Fruit fly (Drosophila melanogaster) whole organism, embryonic: ENCODE data around the gene CG13024.

Source experiments
- Atf6 ChIP-seq: fragments of 200-800 bp; sonication (Bioruptor generic); IDR thresholded peaks from 2 replicates; pipeline ENCODE4 v1.3.6; 2022; ENCODE audit warnings: missing biosample characterization, missing genetic modification characterization
- Awh ChIP-seq: fragments of 200-800 bp; sonication (Bioruptor generic); IDR thresholded peaks from 2 replicates; pipeline ENCODE4, ENCODE4 v1.3.6; 2022; ENCODE audit warnings: missing biosample characterization, missing genetic modification characterization
- BtbVII ChIP-seq: fragments of 200-800 bp; sonication (Bioruptor generic); optimal IDR thresholded peaks from 3 replicates; lab custom pipeline; 2017; ENCODE audit warnings: missing biosample characterization, mild to moderate bottlenecking, missing genetic modification characterization
- CG10366 ChIP-seq: fragments of 200-800 bp; sonication (Bioruptor generic); IDR thresholded peaks from 2 replicates; pipeline ENCODE4 v1.3.6; 2022; ENCODE audit warnings: missing biosample characterization, missing genetic modification characterization
- CG11398 ChIP-seq: fragments of 200-800 bp; sonication (Bioruptor generic); optimal IDR thresholded peaks from 2 replicates; lab custom pipeline; 2016; ENCODE audit warnings: missing biosample characterization, missing genetic modification characterization
- CG13775 ChIP-seq: fragments of 200-800 bp; sonication (Bioruptor generic); optimal IDR thresholded peaks from 3 replicates; lab custom pipeline; 2017; ENCODE audit warnings: missing biosample characterization, mild to moderate bottlenecking, missing genetic modification characterization
- CG14860 ChIP-seq: fragments of 200-800 bp; sonication (Bioruptor generic); IDR thresholded peaks from 3 replicates; pipeline ENCODE4 v1.3.6; 2022; ENCODE audit warnings: missing biosample characterization, missing genetic modification characterization; ENCODE audit not compliant: partially characterized antibody
- CG15696 ChIP-seq: fragments of 200-800 bp; sonication (Bioruptor generic); optimal IDR thresholded peaks from 2 replicates; lab custom pipeline; 2019; ENCODE audit warnings: missing biosample characterization, mild to moderate bottlenecking, missing genetic modification characterization, moderate library complexity
- CG17359 ChIP-seq: fragments of 200-800 bp; sonication (Bioruptor generic); optimal IDR thresholded peaks from 3 replicates; lab custom pipeline; 2018; ENCODE audit warnings: missing biosample characterization, mild to moderate bottlenecking, missing genetic modification characterization, moderate library complexity
- CG17385 ChIP-seq: fragments of 200-800 bp; sonication (Bioruptor generic); optimal IDR thresholded peaks from 3 replicates; lab custom pipeline; 2018; ENCODE audit warnings: missing biosample characterization, mild to moderate bottlenecking, missing genetic modification characterization
- CG17612 ChIP-seq: fragments of 200-800 bp; sonication (Bioruptor generic); IDR thresholded peaks from 2 replicates; pipeline ENCODE4 v1.3.6; 2022; ENCODE audit warnings: missing biosample characterization, missing genetic modification characterization
- CG17912 ChIP-seq: fragments of 200-800 bp; sonication (Bioruptor generic); optimal IDR thresholded peaks from 2 replicates; lab custom pipeline; 2018; ENCODE audit warnings: missing biosample characterization, mild to moderate bottlenecking, missing genetic modification characterization
- CG2116 ChIP-seq: fragments of 200-800 bp; sonication (Bioruptor generic); optimal IDR thresholded peaks from 3 replicates; lab custom pipeline; 2018; ENCODE audit warnings: missing biosample characterization, mild to moderate bottlenecking, missing genetic modification characterization
- CG2120 ChIP-seq: fragments of 200-800 bp; sonication (Bioruptor generic); optimal IDR thresholded peaks from 3 replicates; lab custom pipeline; 2016; ENCODE audit warnings: missing biosample characterization, missing genetic modification characterization
- CG30020 ChIP-seq: fragments of 200-800 bp; optimal IDR thresholded peaks from 2 replicates; lab custom pipeline; 2019; ENCODE audit warnings: missing biosample characterization, mild to moderate bottlenecking, missing genetic modification characterization, moderate library complexity
- CG3065 ChIP-seq: fragments of 200-800 bp; sonication (Bioruptor generic); optimal IDR thresholded peaks from 2 replicates; lab custom pipeline; 2016; ENCODE audit warnings: missing biosample characterization, missing genetic modification characterization
- CG31365 ChIP-seq: fragments of 200-800 bp; sonication (Bioruptor generic); optimal IDR thresholded peaks from 2 replicates; lab custom pipeline; 2018; ENCODE audit warnings: missing biosample characterization, mild to moderate bottlenecking, missing genetic modification characterization
- CG31388 ChIP-seq: fragments of 200-800 bp; sonication (Bioruptor generic); optimal IDR thresholded peaks from 2 replicates; lab custom pipeline; 2016; ENCODE audit warnings: missing biosample characterization, missing genetic modification characterization
- CG3838 ChIP-seq: fragments of 200-800 bp; sonication (Bioruptor generic); optimal IDR thresholded peaks from 3 replicates; lab custom pipeline; 2016; ENCODE audit warnings: missing biosample characterization, missing genetic modification characterization
- CG4730 ChIP-seq: fragments of 200-800 bp; sonication (Bioruptor generic); IDR thresholded peaks from 2 replicates; pipeline ENCODE4 v1.3.6; 2022; ENCODE audit warnings: missing biosample characterization, missing genetic modification characterization
- CG7556 ChIP-seq: fragments of 200-800 bp; sonication (Bioruptor generic); optimal IDR thresholded peaks from 2 replicates; lab custom pipeline; 2017; ENCODE audit warnings: missing biosample characterization, mild to moderate bottlenecking, missing genetic modification characterization
- CG7786 ChIP-seq: fragments of 200-800 bp; sonication (Bioruptor generic); optimal IDR thresholded peaks from 2 replicates; lab custom pipeline; 2016; ENCODE audit warnings: missing biosample characterization, missing genetic modification characterization
- CG8281 ChIP-seq: fragments of 200-800 bp; sonication (Bioruptor generic); optimal IDR thresholded peaks from 2 replicates; lab custom pipeline; 2018; ENCODE audit warnings: missing biosample characterization, mild to moderate bottlenecking, missing genetic modification characterization, moderate library complexity
- CG8478 ChIP-seq: fragments of >200 bp; optimal IDR thresholded peaks from 2 replicates; lab custom pipeline; 2018
- CG8765 ChIP-seq: fragments of 200-800 bp; sonication (Bioruptor generic); IDR thresholded peaks from 2 replicates; pipeline ENCODE4 v1.3.6; 2022; ENCODE audit warnings: missing biosample characterization, missing genetic modification characterization
- CG9932 ChIP-seq: fragments of 200-800 bp; sonication (Bioruptor generic); IDR thresholded peaks from 2 replicates; pipeline ENCODE4 v1.3.6; 2022; ENCODE audit warnings: missing biosample characterization, missing genetic modification characterization
- CHES-1-like ChIP-seq: fragments of 200-800 bp; sonication (Bioruptor generic); optimal IDR thresholded peaks from 2 replicates; lab custom pipeline; 2016; ENCODE audit warnings: missing biosample characterization, missing genetic modification characterization
- CTCF ChIP-seq: fragments of 200-800 bp; sonication (Bioruptor generic); optimal IDR thresholded peaks from 2 replicates; lab custom pipeline; 2017; ENCODE audit warnings: missing biosample characterization, mild to moderate bottlenecking, missing genetic modification characterization, moderate library complexity
- D19A ChIP-seq: fragments of 200-800 bp; optimal IDR thresholded peaks from 3 replicates; lab custom pipeline; 2019; ENCODE audit warnings: missing biosample characterization, mild to moderate bottlenecking, missing genetic modification characterization, moderate library complexity
- Dbx ChIP-seq: fragments of 200-800 bp; sonication (Bioruptor generic); IDR thresholded peaks from 3 replicates; pipeline ENCODE4 v1.3.6; 2022; ENCODE audit warnings: missing biosample characterization, missing genetic modification characterization
- Dek ChIP-seq: fragments of 200-800 bp; sonication (Bioruptor generic); optimal IDR thresholded peaks from 3 replicates; lab custom pipeline; 2019; ENCODE audit warnings: missing biosample characterization, mild to moderate bottlenecking, missing genetic modification characterization, moderate library complexity
- Dip2 ChIP-seq: fragments of 200-800 bp; sonication (Bioruptor generic); IDR thresholded peaks from 2 replicates; pipeline ENCODE4 v1.3.6; 2022; ENCODE audit warnings: missing biosample characterization, missing genetic modification characterization
- Hey ChIP-seq: fragments of 200-800 bp; sonication (Bioruptor generic); optimal IDR thresholded peaks from 3 replicates; lab custom pipeline; 2018; ENCODE audit warnings: missing biosample characterization, mild to moderate bottlenecking, missing genetic modification characterization
- MBD-R2 ChIP-seq: fragments of 200-800 bp; sonication (Bioruptor generic); IDR thresholded peaks from 2 replicates; pipeline ENCODE4 v1.3.6; 2022; ENCODE audit warnings: missing biosample characterization, missing genetic modification characterization
- PHDP ChIP-seq: fragments of 200-800 bp; sonication (Bioruptor generic); optimal IDR thresholded peaks from 3 replicates; lab custom pipeline; 2018; ENCODE audit warnings: missing biosample characterization, mild to moderate bottlenecking, missing genetic modification characterization, moderate library complexity
- Ptx1 ChIP-seq: fragments of 200-800 bp; sonication (Bioruptor generic); IDR thresholded peaks from 2 replicates; pipeline ENCODE4 v1.3.6; 2022; ENCODE audit warnings: missing biosample characterization, missing genetic modification characterization
- al ChIP-seq: fragments of 200-800 bp; sonication (Bioruptor generic); IDR thresholded peaks from 2 replicates; pipeline ENCODE4 v1.3.6; 2022; ENCODE audit warnings: missing biosample characterization, missing genetic modification characterization
- bbx ChIP-seq: fragments of 200-800 bp; sonication (Bioruptor generic); IDR thresholded peaks from 2 replicates; pipeline ENCODE4 v1.3.6; 2022; ENCODE audit warnings: missing biosample characterization, missing genetic modification characterization; ENCODE audit not compliant: partially characterized antibody
- btn ChIP-seq: fragments of 200-800 bp; sonication (Bioruptor generic); optimal IDR thresholded peaks from 2 replicates; lab custom pipeline; 2016; ENCODE audit warnings: missing biosample characterization, missing genetic modification characterization
- disco-r ChIP-seq: fragments of 200-800 bp; sonication (Bioruptor generic); optimal IDR thresholded peaks from 2 replicates; lab custom pipeline; 2016; ENCODE audit warnings: missing biosample characterization, missing genetic modification characterization
- exex ChIP-seq: fragments of 200-800 bp; sonication (Bioruptor generic); optimal IDR thresholded peaks from 4 replicates; lab custom pipeline; 2018; ENCODE audit warnings: missing biosample characterization, mild to moderate bottlenecking, missing genetic modification characterization, moderate library complexity
- gcm ChIP-seq: fragments of 200-800 bp; sonication (Bioruptor generic); optimal IDR thresholded peaks from 2 replicates; lab custom pipeline; 2019; ENCODE audit warnings: missing biosample characterization, mild to moderate bottlenecking, missing genetic modification characterization, moderate library complexity
- h ChIP-seq: fragments of >200 bp; optimal IDR thresholded peaks from 2 replicates; lab custom pipeline; 2017
- mam ChIP-seq: fragments of 200-800 bp; sonication (Bioruptor generic); optimal IDR thresholded peaks from 3 replicates; lab custom pipeline; 2016; ENCODE audit warnings: missing biosample characterization, missing genetic modification characterization
- mirr ChIP-seq: fragments of 200-800 bp; sonication (Bioruptor generic); optimal IDR thresholded peaks from 3 replicates; lab custom pipeline; 2018; ENCODE audit warnings: missing biosample characterization, mild to moderate bottlenecking, missing genetic modification characterization
- pnt ChIP-seq: fragments of 200-800 bp; sonication (Bioruptor generic); optimal IDR thresholded peaks from 3 replicates; lab custom pipeline; 2016; ENCODE audit warnings: missing biosample characterization, missing genetic modification characterization
- prd ChIP-seq, 3 experiments: fragments of >200 bp in 2 of 3; fragments of 200-800 bp in 1 of 3; sonication (Bioruptor generic) in 1 of 3; optimal IDR thresholded peaks in 2 of 3; IDR thresholded peaks in 1 of 3; 2 replicates in 2 of 3; 3 replicates in 1 of 3; pipeline versions ENCODE4 v1.3.6 to Lab custom; 2017 to 2022; ENCODE audit warnings: missing biosample characterization in 1 of 3, missing genetic modification characterization in 1 of 3
- sisA ChIP-seq: fragments of 200-800 bp; sonication (Bioruptor generic); IDR thresholded peaks from 2 replicates; pipeline ENCODE4 v1.3.6; 2022; ENCODE audit warnings: missing biosample characterization, missing genetic modification characterization
- tap ChIP-seq: fragments of 200-800 bp; optimal IDR thresholded peaks from 3 replicates; lab custom pipeline; 2019; ENCODE audit warnings: missing biosample characterization, mild to moderate bottlenecking, missing genetic modification characterization, moderate library complexity
- vvl ChIP-seq: fragments of 200-800 bp; sonication (Bioruptor generic); IDR thresholded peaks from 2 replicates; pipeline ENCODE4 v1.3.6; 2022; ENCODE audit warnings: missing biosample characterization, missing genetic modification characterization
- wdn ChIP-seq: fragments of 200-800 bp; sonication (Bioruptor generic); IDR thresholded peaks from 2 replicates; pipeline ENCODE4 v1.3.6; 2022; ENCODE audit warnings: missing biosample characterization, missing genetic modification characterization
- wor ChIP-seq: fragments of 200-800 bp; sonication (Bioruptor generic); IDR thresholded peaks from 2 replicates; pipeline ENCODE4 v1.3.6; 2022; ENCODE audit warnings: missing biosample characterization, missing genetic modification characterization
- yki ChIP-seq: fragments of >200 bp; optimal IDR thresholded peaks from 3 replicates; lab custom pipeline; 2018

The CG13024 gene

DNA sequence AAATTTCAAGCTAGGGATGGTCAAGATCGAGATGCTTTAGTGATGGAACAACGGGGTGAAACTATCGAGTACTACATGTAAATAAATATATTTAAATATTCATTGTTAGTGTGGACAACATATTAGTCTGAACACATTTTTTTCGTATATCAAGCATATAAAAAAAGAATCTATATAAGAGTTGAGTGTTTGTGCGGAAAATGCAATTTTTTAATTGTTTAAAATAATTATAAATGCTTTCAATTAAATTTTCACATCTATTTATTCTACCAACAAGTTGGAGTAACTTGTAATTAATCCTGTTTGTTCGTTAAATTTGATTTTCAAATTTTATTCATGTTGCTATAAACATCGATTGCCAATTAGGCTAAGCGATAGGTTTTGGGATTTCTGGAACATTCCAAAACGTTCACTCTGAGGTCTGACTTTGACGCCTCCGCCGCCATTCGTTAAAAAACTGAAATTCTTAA, 49.1 kb downstream of the CG13024 start, which contains the start of the genes mus302 and CG9705 (continued):
- TF ChIP-seq CG17912 = no peak
- TF ChIP-seq al (GFP tag; lab: Robert Waterston, UW) = peak; percentile 39; the same call in 1 of the 2 replicates
- peak; percentile 55 for TF ChIP-seq CG15696 (tag; lab: Kevin White, UChicago)
- peak; percentile 55; the same call in 1 of the 2 replicates for TF ChIP-seq vvl
- TF ChIP-seq CG30020 (tag; lab: Kevin White, UChicago) = peak; percentile 86
- no peak for TF ChIP-seq wor (GFP tag; lab: Robert Waterston, UW)
- no peak for TF ChIP-seq CG8281 (tag; lab: Kevin White, UChicago)
- no peak for TF ChIP-seq pnt
- no peak for TF ChIP-seq btn (GFP tag; lab: Kevin White, UChicago)
- TF ChIP-seq Dek (tag; lab: Kevin White, UChicago) = peak; percentile 50
- TF ChIP-seq CTCF (GFP tag; lab: Kevin White, UChicago) = no peak
- TF ChIP-seq CG31365 (tag; lab: Kevin White, UChicago) = no peak
- no peak for TF ChIP-seq sisA (GFP tag; lab: Robert Waterston, UW)
- peak; percentile 28 for TF ChIP-seq CG7556
- TF ChIP-seq CG8478 (lab: Kevin White, UChicago) = no peak
- no peak for TF ChIP-seq yki (lab: Kevin White, UChicago)
- no peak for TF ChIP-seq Dip2
- TF ChIP-seq D19A = peak; percentile 12
- TF ChIP-seq Hey (tag; lab: Kevin White, UChicago) = no peak
- TF ChIP-seq CG4730 (GFP tag; lab: Robert Waterston, UW) = no peak
- TF ChIP-seq gcm = peak; percentile 19
- no peak for TF ChIP-seq h
- TF ChIP-seq prd (optimal IDR thresholded peaks at IDR 0.05; lab: Kevin White, UChicago) = no peak
- peak; percentile 71 for TF ChIP-seq prd (GFP tag; IDR thresholded peaks at IDR 0.05; lab: Robert Waterston, UW)
- peak; percentile 32 for TF ChIP-seq PHDP (tag; lab: Kevin White, UChicago)
- peak; percentile 73 for TF ChIP-seq CG9932 (GFP tag; lab: Robert Waterston, UW)
- peak; percentile 63 for TF ChIP-seq CG13775 (GFP tag; lab: Kevin White, UChicago)
- no peak for TF ChIP-seq CG3065 (GFP tag; lab: Kevin White, UChicago)
- TF ChIP-seq CHES-1-like (GFP tag; lab: Kevin White, UChicago) = no peak
- TF ChIP-seq Awh = no peak
- no peak for TF ChIP-seq CG11398 (GFP tag; lab: Kevin White, UChicago)
- TF ChIP-seq tap (tag; lab: Kevin White, UChicago) = peak; percentile 1
- no peak; the same call in 1 of the 2 replicates for TF ChIP-seq MBD-R2 (GFP tag; lab: Robert Waterston, UW)
- peak; percentile 38; the same call in 1 of the 2 replicates for TF ChIP-seq CG10366 (GFP tag; lab: Robert Waterston, UW)
- TF ChIP-seq exex = no peak
- no peak for TF ChIP-seq wdn (GFP tag; lab: Robert Waterston, UW)
- TF ChIP-seq CG17612 (GFP tag; lab: Robert Waterston, UW) = no peak
- TF ChIP-seq bbx (GFP tag; lab: Robert Waterston, UW) = no peak; the same call in 1 of the 2 replicates
- peak; percentile 61 for TF ChIP-seq CG14860 (GFP tag; lab: Robert Waterston, UW)
- TF ChIP-seq disco-r (GFP tag; lab: Kevin White, UChicago) = no peak
- no peak for TF ChIP-seq CG31388 (GFP tag; lab: Kevin White, UChicago)
- TF ChIP-seq mirr = no peak
- no peak for TF ChIP-seq CG3838 (GFP tag; lab: Kevin White, UChicago)
- TF ChIP-seq BtbVII = no peak
- peak; percentile 49 for TF ChIP-seq CG17359
- TF ChIP-seq mam = peak; percentile 30
- no peak for TF ChIP-seq Atf6
- TF ChIP-seq Ptx1 = peak; percentile 41
- no peak for TF ChIP-seq CG17385 (GFP tag; lab: Kevin White, UChicago)
- 0 out of 3 replicates have a peak, but pooled peaks have one; percentile 23 for TF ChIP-seq Dbx (GFP tag; lab: Robert Waterston, UW)
- peak; percentile 48 for TF ChIP-seq CG2116 (GFP tag; lab: Kevin White, UChicago)
- peak; percentile 55 for TF ChIP-seq CG2120 (GFP tag; lab: Kevin White, UChicago)
- no peak for TF ChIP-seq CG8765
- no peak for TF ChIP-seq CG7786 (GFP tag; lab: Kevin White, UChicago)
